Fruit fly (Drosophila melanogaster) whole organism: ENCODE results near the gene Sgs5.

Experiments
- CG8478 ChIP-seq: fragments of >200 bp; optimal IDR thresholded peaks from 2 replicates; lab custom pipeline; 2018; ENCODE audit warnings: inconsistent platforms
- psq ChIP-seq: fragments of >200 bp; optimal IDR thresholded peaks from 2 replicates; lab custom pipeline; 2017

DNA sequence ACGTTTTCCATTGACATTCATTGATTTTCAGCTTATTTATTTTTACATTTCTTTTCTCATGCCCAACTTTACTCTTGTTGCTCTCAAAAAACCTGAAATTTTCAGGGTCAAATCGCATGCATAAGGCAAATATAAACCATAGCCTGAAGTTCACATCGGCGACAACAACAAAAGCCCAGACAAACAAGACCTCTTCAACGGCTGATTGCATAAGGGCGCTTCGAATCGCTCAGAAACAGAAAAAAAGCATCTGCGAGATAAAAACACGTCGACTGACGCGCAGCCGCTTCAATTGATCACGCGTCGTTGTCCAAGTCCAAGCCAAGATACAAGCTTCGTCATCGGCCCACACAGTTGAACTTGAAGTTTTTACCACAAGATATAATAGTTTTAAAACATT is 18.4 kb downstream of the Sgs5 start, which contains the start of gene CG14327:
- TF ChIP-seq psq (lab: Kevin White, UChicago) (no peak), CG8478 (no peak)
